Worm (Caenorhabditis elegans): ENCODE results near the gene cks-1.

cks-1 gene

DNA sequence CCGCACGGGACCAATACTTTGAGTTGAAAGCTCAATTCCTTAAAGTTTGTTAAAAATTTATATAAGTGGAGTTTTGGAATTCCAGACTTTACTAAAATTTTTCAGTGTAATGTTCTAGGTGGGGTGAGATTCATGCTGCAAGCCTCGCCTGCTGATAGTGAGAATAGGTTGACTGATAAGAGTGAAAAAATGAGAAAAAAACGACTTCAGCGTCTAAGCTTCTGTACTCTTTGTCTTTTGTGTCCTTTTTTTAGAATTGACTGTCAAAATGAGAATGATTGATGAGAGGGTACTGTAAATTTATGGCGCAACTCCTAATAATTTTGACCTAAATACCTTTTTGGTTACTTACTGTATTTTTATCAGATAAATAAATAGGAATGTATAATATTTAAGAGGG lies 20.5 kb downstream of the cks-1 start:
- TF ChIP-seq elt-2 (tag; optimal IDR thresholded peaks at IDR 0.05) (peak; percentile 45), pax-1 (tag; optimal IDR thresholded peaks at IDR 0.05) (no peak)

DNA sequence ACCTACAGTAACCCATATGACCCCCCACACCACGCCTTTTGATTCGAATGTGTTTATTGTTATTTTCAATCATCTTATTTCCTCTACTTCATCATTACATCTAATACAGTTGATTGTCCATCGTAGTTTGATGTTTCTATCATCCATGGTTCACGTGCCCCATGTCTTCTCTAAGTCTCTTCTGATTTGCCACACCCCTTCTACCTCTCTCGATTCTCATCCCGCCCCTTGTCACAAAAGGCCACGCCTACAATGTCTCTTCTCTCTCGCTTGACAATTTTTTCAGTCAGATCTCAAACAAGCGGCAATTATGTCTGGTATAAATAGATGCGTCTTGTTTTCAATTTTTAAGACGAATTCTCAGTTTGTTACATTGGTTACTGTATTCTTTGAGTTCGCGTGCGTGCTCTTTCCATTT lies 21.3 kb downstream of the cks-1 start:
- TF ChIP-seq F13H6.1 (tag; optimal IDR thresholded peaks at IDR 0.05) = no peak
- TF ChIP-seq unc-55 (GFP tag; optimal IDR thresholded peaks at IDR 0.05) = peak; percentile 81

DNA sequence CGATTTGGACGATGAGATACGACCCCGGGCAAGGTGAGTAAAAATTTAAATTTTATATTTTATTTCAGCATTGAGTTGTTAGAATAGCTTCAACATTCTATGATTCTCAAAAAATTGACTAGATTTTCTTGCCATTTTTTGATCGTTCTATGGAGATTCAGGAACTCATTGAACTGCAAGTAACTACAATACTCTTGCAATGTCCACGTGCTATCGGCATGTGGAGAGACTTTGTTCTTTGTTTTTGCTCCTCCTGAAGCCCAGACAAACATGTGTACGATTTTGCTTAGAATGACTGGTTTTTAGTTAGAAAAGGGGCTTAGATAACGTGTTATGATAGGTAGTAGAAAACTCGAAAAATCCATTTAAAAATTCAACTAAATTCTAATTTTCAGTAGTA lies 22.2 kb downstream of the cks-1 start:
- TF ChIP-seq unc-42 (tag; optimal IDR thresholded peaks at IDR 0.05) = no peak
- no peak for TF ChIP-seq tbx-2 (tag; optimal IDR thresholded peaks at IDR 0.05)
- no peak for TF ChIP-seq ceh-22 (tag; optimal IDR thresholded peaks at IDR 0.05)
- TF ChIP-seq unc-3 (GFP tag; conservative IDR thresholded peaks at IDR 0.05) = no peak
- TF ChIP-seq unc-3 (tag; optimal IDR thresholded peaks at IDR 0.05) = no peak
- no peak for TF ChIP-seq che-1 (tag; optimal IDR thresholded peaks at IDR 0.05)
- no peak for TF ChIP-seq gmeb-2 (tag; optimal IDR thresholded peaks at IDR 0.05)
- TF ChIP-seq fax-1 (tag; optimal IDR thresholded peaks at IDR 0.05) = no peak
- TF ChIP-seq dve-1 (tag; optimal IDR thresholded peaks at IDR 0.05) = no peak
- TF ChIP-seq hlh-30 (tag; optimal IDR thresholded peaks at IDR 0.05; ENCODE audit: insufficient read depth) = no peak
- TF ChIP-seq ceh-34 (tag; optimal IDR thresholded peaks at IDR 0.05) = no peak
- TF ChIP-seq ceh-6 (GFP tag; optimal IDR thresholded peaks at IDR 0.05) = no peak
- no peak for TF ChIP-seq hlh-13 (GFP tag; optimal IDR thresholded peaks at IDR 0.05)
- TF ChIP-seq pag-3 (tag; optimal IDR thresholded peaks at IDR 0.05; ENCODE audit: borderline replicate concordance) = no peak
- no peak for TF ChIP-seq T23F11.4 (GFP tag; optimal IDR thresholded peaks at IDR 0.05)
- no peak for TF ChIP-seq fkh-6 (tag; optimal IDR thresholded peaks at IDR 0.05)
- TF ChIP-seq ceh-9 (tag; optimal IDR thresholded peaks at IDR 0.05) = no peak
- no peak for TF ChIP-seq pat-9 (tag; optimal IDR thresholded peaks at IDR 0.05)

DNA sequence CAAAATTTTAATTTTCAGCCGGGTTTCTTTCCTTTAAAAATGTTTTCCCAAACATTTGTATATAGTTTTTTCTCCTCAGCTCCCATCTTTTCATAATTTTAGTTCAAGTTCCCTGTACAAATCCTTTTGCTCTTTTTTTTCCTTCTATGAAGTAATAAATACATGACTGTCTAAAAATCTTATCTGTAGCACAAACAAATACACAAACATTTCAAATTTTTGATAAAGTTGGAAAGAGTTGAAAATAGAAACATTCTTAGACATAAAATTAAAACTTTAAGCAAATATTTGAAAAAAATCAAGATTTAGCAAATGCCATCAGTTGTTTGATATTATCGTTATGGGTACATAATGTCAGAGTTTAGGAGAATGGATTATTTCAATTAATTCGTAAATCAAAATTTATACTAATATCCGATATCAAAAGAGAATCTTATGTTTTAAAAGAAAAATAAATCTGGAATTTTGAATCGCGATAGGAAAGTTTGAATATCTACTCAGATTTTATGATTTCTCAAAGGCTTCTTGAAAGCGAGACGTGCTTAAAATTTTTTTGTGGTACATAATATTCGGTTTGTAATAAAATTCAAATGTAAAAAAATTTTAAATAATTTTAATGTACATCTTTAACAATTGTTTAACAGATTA lies 24.4 kb downstream of the cks-1 start:
- TF ChIP-seq ref-2 (tag; optimal IDR thresholded peaks at IDR 0.05) (no peak), hlh-8 (tag; optimal IDR thresholded peaks at IDR 0.05) (no peak), dve-1 (tag; optimal IDR thresholded peaks at IDR 0.05) (no peak), C08G9.2 (tag; optimal IDR thresholded peaks at IDR 0.05) (no peak), ceh-14 (tag; optimal IDR thresholded peaks at IDR 0.05) (no peak), odd-2 (tag; optimal IDR thresholded peaks at IDR 0.05) (no peak)

DNA sequence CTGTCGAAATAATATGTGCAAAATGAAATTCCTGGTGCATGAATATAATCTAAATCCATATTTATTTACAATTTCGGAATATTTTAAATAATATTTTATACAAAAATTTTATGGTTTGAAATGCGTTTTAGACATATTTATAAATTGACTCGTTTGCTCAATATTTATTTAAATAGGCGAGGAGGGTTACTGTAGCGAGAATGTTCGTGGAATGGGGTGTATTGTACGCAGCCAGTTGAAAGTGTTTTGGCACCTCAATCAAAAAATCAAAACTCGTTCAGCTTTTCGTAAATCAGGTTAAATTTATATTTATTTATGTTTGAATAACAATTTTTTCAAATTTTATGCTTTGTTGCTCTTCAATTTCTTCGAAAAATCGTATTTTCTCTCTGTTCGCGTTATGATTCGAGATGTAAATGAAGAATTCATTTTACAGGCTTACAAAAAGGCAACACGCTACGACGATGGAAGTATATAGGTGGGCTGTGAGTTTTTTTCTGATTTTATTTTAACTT lies 25.0 kb downstream of the cks-1 start, which contains the start of gene hyl-1:
hyl-1 (plus strand) TSS at position 465 of the 515 bp plus-strand sequence.
- TF ChIP-seq madf-2 (tag; optimal IDR thresholded peaks at IDR 0.05) (no peak), ref-2 (tag; optimal IDR thresholded peaks at IDR 0.05) (no peak), pag-3 (tag; optimal IDR thresholded peaks at IDR 0.05; ENCODE audit: borderline replicate concordance) (no peak), elt-4 (tag; optimal IDR thresholded peaks at IDR 0.05) (no peak), syd-9 (tag; optimal IDR thresholded peaks at IDR 0.05) (no peak), ceh-45 (GFP tag; IDR thresholded peaks at IDR 0.05) (no peak), sox-4 (tag; optimal IDR thresholded peaks at IDR 0.05) (no peak), T23F11.4 (GFP tag; optimal IDR thresholded peaks at IDR 0.05) (no peak), pros-1 (tag; optimal IDR thresholded peaks at IDR 0.05) (no peak), hlh-8 (tag; optimal IDR thresholded peaks at IDR 0.05) (no peak), zip-5 (tag; optimal IDR thresholded peaks at IDR 0.05) (no peak), nhr-11 (tag; optimal IDR thresholded peaks at IDR 0.05) (no peak), F13H6.1 (tag; optimal IDR thresholded peaks at IDR 0.05) (no peak), ceh-24 (tag; optimal IDR thresholded peaks at IDR 0.05) (no peak), ceh-19 (GFP tag; optimal IDR thresholded peaks at IDR 0.05) (no peak), ceh-9 (tag; optimal IDR thresholded peaks at IDR 0.05) (no peak), hlh-13 (GFP tag; optimal IDR thresholded peaks at IDR 0.05) (no peak), unc-3 (GFP tag; conservative IDR thresholded peaks at IDR 0.05) (no peak), unc-3 (tag; optimal IDR thresholded peaks at IDR 0.05) (no peak), pax-1 (tag; optimal IDR thresholded peaks at IDR 0.05) (no peak)

Measured in whole organism, late embryonic.